Fruit fly (Drosophila melanogaster) whole organism, wandering third instar larva: ENCODE measurements around the gene Hsc70-1.

Experiments used
- Abd-B ChIP-seq: fragments of >200 bp; optimal IDR thresholded peaks from 2 replicates; lab custom pipeline; 2017; ENCODE audit warnings: missing biosample characterization, missing genetic modification characterization
- CG32264 ChIP-seq: fragments of 200-800 bp; sonication (Bioruptor generic); optimal IDR thresholded peaks from 2 replicates; lab custom pipeline; 2016; ENCODE audit warnings: missing biosample characterization, missing genetic modification characterization
- CrebA ChIP-seq: fragments of 200-800 bp; sonication (Bioruptor generic); optimal IDR thresholded peaks from 2 replicates; lab custom pipeline; 2016; ENCODE audit warnings: missing biosample characterization, mild to moderate bottlenecking, missing genetic modification characterization, borderline replicate concordance
- Dfd ChIP-seq: fragments of >200 bp; optimal IDR thresholded peaks from 2 replicates; lab custom pipeline; 2017; ENCODE audit warnings: missing biosample characterization, missing genetic modification characterization
- Dif ChIP-seq: fragments of 200-275, 200-300 bp; sonication (Bioruptor generic); optimal IDR thresholded peaks from 2 replicates; lab custom pipeline; 2018; ENCODE audit warnings: missing biosample characterization, missing genetic modification characterization; ENCODE audit not compliant: partially characterized antibody
- HLH106 ChIP-seq: fragments of 200-800 bp; optimal IDR thresholded peaks from 3 replicates; lab custom pipeline; 2019; ENCODE audit warnings: missing biosample characterization, mild to moderate bottlenecking, missing genetic modification characterization, moderate library complexity
- Hnf4 ChIP-seq: fragments of 200-800 bp; sonication (Bioruptor generic); optimal IDR thresholded peaks from 2 replicates; lab custom pipeline; 2016; ENCODE audit warnings: missing biosample characterization, mild to moderate bottlenecking, missing genetic modification characterization
- Hr78 ChIP-seq: fragments of >200 bp; optimal IDR thresholded peaks from 2 replicates; lab custom pipeline; 2017; ENCODE audit warnings: missing biosample characterization, missing genetic modification characterization
- Hr83 ChIP-seq: fragments of 200-300 bp; sonication (Bioruptor generic); optimal IDR thresholded peaks from 2 replicates; lab custom pipeline; 2016; ENCODE audit warnings: missing biosample characterization, mild to moderate bottlenecking, missing genetic modification characterization, moderate library complexity; ENCODE audit not compliant: poor library complexity, severe bottlenecking
- Jra ChIP-seq: sonication (Bioruptor generic); optimal IDR thresholded peaks from 2 replicates; lab custom pipeline; 2016; ENCODE audit warnings: missing biosample characterization, missing genetic modification characterization
- Mio ChIP-seq: sonication (Bioruptor generic); optimal IDR thresholded peaks from 2 replicates; lab custom pipeline; 2016; ENCODE audit warnings: missing biosample characterization, missing genetic modification characterization
- Myc ChIP-seq: fragments of >200 bp; optimal IDR thresholded peaks from 2 replicates; lab custom pipeline; 2017
- N ChIP-seq: fragments of >200 bp; optimal IDR thresholded peaks from 2 replicates; lab custom pipeline; 2018; ENCODE audit warnings: missing biosample characterization, missing external identifiers, missing genetic modification characterization
- OdsH ChIP-seq: fragments of 200-800 bp; sonication (Bioruptor generic); optimal IDR thresholded peaks from 2 replicates; lab custom pipeline; 2016; ENCODE audit warnings: missing biosample characterization, mild to moderate bottlenecking, missing genetic modification characterization
- Rel ChIP-seq, 2 experiments: fragments of 200-800 bp; sonication (Bioruptor generic) in 1 of 2; optimal IDR thresholded peaks; 2 replicates in 1 of 2; 3 replicates in 1 of 2; lab custom pipeline; 2016 to 2019; ENCODE audit warnings: mild to moderate bottlenecking in 2 of 2, missing biosample characterization in 2 of 2, missing genetic modification characterization in 2 of 2, moderate library complexity in 1 of 2
- Sp1 ChIP-seq: fragments of 200-800 bp; sonication (Bioruptor generic); optimal IDR thresholded peaks from 3 replicates; lab custom pipeline; 2019; ENCODE audit warnings: missing biosample characterization, mild to moderate bottlenecking, missing genetic modification characterization, moderate library complexity
- Vsx2 ChIP-seq: fragments of 200-300, 225-300 bp; sonication (Bioruptor generic); optimal IDR thresholded peaks from 2 replicates; lab custom pipeline; 2018; ENCODE audit warnings: missing biosample characterization, missing genetic modification characterization; ENCODE audit not compliant: partially characterized antibody
- br ChIP-seq: fragments of 200-800 bp; sonication (Bioruptor generic); optimal IDR thresholded peaks from 2 replicates; lab custom pipeline; 2016; ENCODE audit warnings: missing biosample characterization, missing genetic modification characterization
- brk ChIP-seq: fragments of 200-800 bp; sonication (Bioruptor generic); optimal IDR thresholded peaks from 2 replicates; lab custom pipeline; 2016; ENCODE audit warnings: missing biosample characterization, mild to moderate bottlenecking, missing genetic modification characterization
- dl ChIP-seq, 2 experiments: fragments of 175-275, 200-275 bp in 1 of 2; fragments of 200-275 bp in 1 of 2; sonication (Bioruptor generic); optimal IDR thresholded peaks; lab custom pipeline; 2018; ENCODE audit warnings: mild to moderate bottlenecking in 2 of 2, missing biosample characterization in 2 of 2, missing genetic modification characterization in 2 of 2, moderate library complexity in 2 of 2; ENCODE audit not compliant: partially characterized antibody in 2 of 2, insufficient read depth in 1 of 2
- dsf ChIP-seq: sonication (Bioruptor generic); optimal IDR thresholded peaks from 2 replicates; lab custom pipeline; 2016; ENCODE audit warnings: missing biosample characterization, missing genetic modification characterization, borderline replicate concordance
- ey ChIP-seq: fragments of 200-800 bp; sonication (Bioruptor generic); optimal IDR thresholded peaks from 2 replicates; lab custom pipeline; 2016; ENCODE audit warnings: missing biosample characterization, missing genetic modification characterization
- foxo ChIP-seq, 2 experiments: fragments of 200-800 bp; sonication (Bioruptor generic); optimal IDR thresholded peaks; 2 replicates in 1 of 2; 3 replicates in 1 of 2; lab custom pipeline; 2016 to 2017; ENCODE audit warnings: missing biosample characterization in 2 of 2, missing genetic modification characterization in 2 of 2
- fru ChIP-seq: fragments of 200-800 bp; sonication (Bioruptor generic); optimal IDR thresholded peaks from 3 replicates; lab custom pipeline; 2016; ENCODE audit warnings: missing biosample characterization, mild to moderate bottlenecking, missing genetic modification characterization
- h ChIP-seq: fragments of 200-800 bp; sonication (Bioruptor generic); optimal IDR thresholded peaks from 3 replicates; lab custom pipeline; 2016; ENCODE audit warnings: missing biosample characterization, mild to moderate bottlenecking, missing genetic modification characterization
- jim ChIP-seq: fragments of 175-275, 200-325 bp; sonication (Bioruptor generic); optimal IDR thresholded peaks from 2 replicates; lab custom pipeline; 2016; ENCODE audit warnings: missing biosample characterization, mild to moderate bottlenecking, missing genetic modification characterization
- lola ChIP-seq: fragments of >200 bp; optimal IDR thresholded peaks from 2 replicates; lab custom pipeline; 2017; ENCODE audit warnings: missing biosample characterization, missing genetic modification characterization
- pan ChIP-seq: fragments of >200 bp; optimal IDR thresholded peaks from 2 replicates; lab custom pipeline; 2017
- psq ChIP-seq: fragments of 200-800 bp; sonication (Bioruptor generic); optimal IDR thresholded peaks from 3 replicates; lab custom pipeline; 2017; ENCODE audit warnings: missing biosample characterization, mild to moderate bottlenecking, missing genetic modification characterization, moderate library complexity
- rgr ChIP-seq: fragments of 200-800 bp; sonication (Bioruptor generic); optimal IDR thresholded peaks from 3 replicates; lab custom pipeline; 2016; ENCODE audit warnings: missing biosample characterization, mild to moderate bottlenecking, missing genetic modification characterization
- sage ChIP-seq: fragments of 200-800 bp; sonication (Bioruptor generic); optimal IDR thresholded peaks from 2 replicates; lab custom pipeline; 2016; ENCODE audit warnings: missing biosample characterization, mild to moderate bottlenecking, missing genetic modification characterization
- sv ChIP-seq: fragments of 200-800 bp; sonication (Bioruptor generic); optimal IDR thresholded peaks from 3 replicates; lab custom pipeline; 2016; ENCODE audit warnings: missing biosample characterization, missing genetic modification characterization
- tai ChIP-seq: sonication (Bioruptor generic); optimal IDR thresholded peaks from 2 replicates; lab custom pipeline; 2016; ENCODE audit warnings: missing biosample characterization, missing genetic modification characterization
- usp ChIP-seq: fragments of >200 bp; optimal IDR thresholded peaks from 2 replicates; lab custom pipeline; 2017; ENCODE audit warnings: missing biosample characterization, missing genetic modification characterization
- woc ChIP-seq: sonication (Bioruptor generic); optimal IDR thresholded peaks from 2 replicates; lab custom pipeline; 2016; ENCODE audit warnings: missing biosample characterization, mild to moderate bottlenecking, missing genetic modification characterization

Hsc70-1 gene

dm6 chr3L:13973377-13974111 lies at the start of gene Hsc70-1, which contains the start of gene CG13738:
Gene Hsc70-1 (plus strand): TSS chr3L:13974061.
Gene CG13738 (minus strand): TSS chr3L:13973477.
- no peak for TF ChIP-seq Myc (lab: Kevin White, UChicago)
- no peak for TF ChIP-seq jim
- no peak for TF ChIP-seq Mio (GFP tag; lab: Kevin White, UChicago)
- no peak for TF ChIP-seq ey (GFP tag; lab: Kevin White, UChicago)
- no peak for TF ChIP-seq Rel (GFP tag; optimal IDR thresholded peaks at IDR 0.05; lab: Kevin White, UChicago)
- no peak for TF ChIP-seq Rel (tag; optimal IDR thresholded peaks at IDR 0.05; lab: Kevin White, UChicago)
- TF ChIP-seq usp (GFP tag; lab: Kevin White, UChicago), result no peak

dm6 chr3L:13924646-13925045 lies 49.2 kb upstream of the Hsc70-1 start:
- TF ChIP-seq h (peak; percentile 18), woc (GFP tag; lab: Kevin White, UChicago) (peak; percentile 7), HLH106 (tag; lab: Kevin White, UChicago) (no peak), OdsH (no peak), CrebA (no peak), Dif (GFP tag; lab: Kevin White, UChicago) (no peak), ey (GFP tag; lab: Kevin White, UChicago) (peak; percentile 3), foxo (GFP tag; optimal IDR thresholded peaks at IDR 0.05; lab: Kevin White, UChicago) (peak in 1 of 2 experiments; percentile 21), rgr (GFP tag; lab: Kevin White, UChicago) (peak; percentile 48), br (GFP tag; lab: Kevin White, UChicago) (peak; percentile 10), sv (GFP tag; lab: Kevin White, UChicago) (no peak), Dfd (GFP tag; lab: Kevin White, UChicago) (no peak), Sp1 (GFP tag; lab: Kevin White, UChicago) (peak; percentile 10), Hr83 (GFP tag; lab: Kevin White, UChicago) (peak; percentile 84)
- TF ChIP-seq, all 38 proteins: peak for 8

- TF ChIP-seq jim, result peak; percentile 76
- peak; percentile 96 for TF ChIP-seq Dif (GFP tag; lab: Kevin White, UChicago)
- no peak for TF ChIP-seq CrebA
- no peak for TF ChIP-seq Dfd (GFP tag; lab: Kevin White, UChicago)
- no peak for TF ChIP-seq CG32264 (GFP tag; lab: Kevin White, UChicago)
- TF ChIP-seq Vsx2 (GFP tag; lab: Kevin White, UChicago), result peak; percentile 75
- TF ChIP-seq Hr83 (GFP tag; lab: Kevin White, UChicago), result peak; percentile 51
- no peak for TF ChIP-seq Rel (GFP tag; optimal IDR thresholded peaks at IDR 0.05; lab: Kevin White, UChicago)
- TF ChIP-seq Rel (tag; optimal IDR thresholded peaks at IDR 0.05; lab: Kevin White, UChicago), result no peak
- TF ChIP-seq tai, result no peak
- TF ChIP-seq dl (GFP tag; optimal IDR thresholded peaks at IDR 0.05; lab: Kevin White, UChicago; ENCODE audit: insufficient read depth in 1 of 2, partially characterized antibody in 2 of 2), result peak; percentile 93
These were observed 48.6 kb upstream of the Hsc70-1 start, which contains the start of gene Rgl for dm6 chr3L:13925117-13925726. Gene Rgl (minus strand): TSS chr3L:13925335.

- TF ChIP-seq Hr83 (GFP tag; lab: Kevin White, UChicago) (peak; percentile 62), dl (GFP tag; optimal IDR thresholded peaks at IDR 0.05; lab: Kevin White, UChicago; ENCODE audit: insufficient read depth in 1 of 2, partially characterized antibody in 2 of 2) (no peak), Mio (GFP tag; lab: Kevin White, UChicago) (no peak), br (GFP tag; lab: Kevin White, UChicago) (no peak), N (no peak), h (no peak), Vsx2 (GFP tag; lab: Kevin White, UChicago) (no peak), sv (GFP tag; lab: Kevin White, UChicago) (no peak), dsf (GFP tag; lab: Kevin White, UChicago) (no peak), Jra (GFP tag; lab: Kevin White, UChicago) (no peak), brk (no peak), OdsH (no peak), Sp1 (GFP tag; lab: Kevin White, UChicago) (no peak), rgr (GFP tag; lab: Kevin White, UChicago) (no peak), pan (lab: Kevin White, UChicago) (no peak), Dif (GFP tag; lab: Kevin White, UChicago) (no peak), ey (GFP tag; lab: Kevin White, UChicago) (peak; percentile 27), Rel (GFP tag; optimal IDR thresholded peaks at IDR 0.05; lab: Kevin White, UChicago) (no peak), Rel (tag; optimal IDR thresholded peaks at IDR 0.05; lab: Kevin White, UChicago) (no peak), usp (GFP tag; lab: Kevin White, UChicago) (no peak), woc (GFP tag; lab: Kevin White, UChicago) (peak; percentile 51), lola (GFP tag; lab: Kevin White, UChicago) (no peak), Dfd (GFP tag; lab: Kevin White, UChicago) (no peak), psq (GFP tag; lab: Kevin White, UChicago) (peak; percentile 43), sage (GFP tag; lab: Kevin White, UChicago) (no peak), fru (no peak), Abd-B (GFP tag; lab: Kevin White, UChicago) (no peak), Hnf4 (no peak), HLH106 (tag; lab: Kevin White, UChicago) (peak; percentile 35), Hr78 (GFP tag; lab: Kevin White, UChicago) (no peak)
These were observed 44.9 kb upstream of the Hsc70-1 start, which contains the start of the genes CG8833 and DCTN1-p150 for dm6 chr3L:13928769-13929594. Gene CG8833 (minus strand): TSS chr3L:13929000. Gene DCTN1-p150 (plus strand): TSS chr3L:13929387.
